Worm (Caenorhabditis elegans): ENCODE results near the gene coa-7.

Gene coa-7

ce11 chrII:11599751-11600150 lies 51.2 kb downstream of the coa-7 start, which contains the start of gene npp-5:
npp-5 (minus strand) TSS chrII:11599809.
- no peak for TF ChIP-seq unc-62 (GFP tag; optimal IDR thresholded peaks at IDR 0.05)
